Worm (Caenorhabditis elegans): ENCODE results near the gene F36A4.2.

F36A4.2 gene

ce11 chrIV:4270925-4271324 lies at the start of gene F36A4.2:
TSS of gene F36A4.2 (plus strand) at chrIV:4271225.
- TF ChIP-seq ama-1 (optimal IDR thresholded peaks at IDR 0.05) (no peak), eor-1 (tag; optimal IDR thresholded peaks at IDR 0.05) (no peak), sea-2 (GFP tag; optimal IDR thresholded peaks at IDR 0.05) (no peak), zag-1 (tag; optimal IDR thresholded peaks at IDR 0.05) (no peak), nhr-23 (tag; optimal IDR thresholded peaks at IDR 0.05) (no peak), fkh-2 (tag; optimal IDR thresholded peaks at IDR 0.05) (no peak), nhr-11 (tag; optimal IDR thresholded peaks at IDR 0.05) (no peak), daf-12 (tag; optimal IDR thresholded peaks at IDR 0.05) (no peak), nhr-76 (tag; optimal IDR thresholded peaks at IDR 0.05) (no peak), pha-4 (tag; optimal IDR thresholded peaks at IDR 0.05) (no peak), aly-2 (tag; optimal IDR thresholded peaks at IDR 0.05) (no peak), skn-1 (tag; optimal IDR thresholded peaks at IDR 0.05) (no peak), mml-1 (tag; optimal IDR thresholded peaks at IDR 0.05) (no peak), nfya-1 (tag; optimal IDR thresholded peaks at IDR 0.05; ENCODE audit: insufficient read depth) (no peak), mdl-1 (tag; optimal IDR thresholded peaks at IDR 0.05) (no peak)

- TF ChIP-seq unc-39 (tag; optimal IDR thresholded peaks at IDR 0.05) = no peak
- no peak for TF ChIP-seq nhr-67 (tag; optimal IDR thresholded peaks at IDR 0.05)
- no peak for TF ChIP-seq ceh-28 (tag; optimal IDR thresholded peaks at IDR 0.05)
- no peak for TF ChIP-seq ceh-82 (tag; optimal IDR thresholded peaks at IDR 0.05)
- no peak for TF ChIP-seq hmg-11 (tag; optimal IDR thresholded peaks at IDR 0.05)
- TF ChIP-seq ceh-9 (tag; optimal IDR thresholded peaks at IDR 0.05) = no peak
- no peak for TF ChIP-seq ztf-11 (tag; optimal IDR thresholded peaks at IDR 0.05)
- no peak for TF ChIP-seq lsy-12 (tag; optimal IDR thresholded peaks at IDR 0.05)
Measured at ce11 chrIV:4225851-4226250, 45.2 kb upstream of the F36A4.2 start, which contains the start of gene srbc-71. TSS of gene srbc-71 (minus strand) at chrIV:4225951.

- no peak for TF ChIP-seq ztf-4 (tag; optimal IDR thresholded peaks at IDR 0.05)
- no peak for TF ChIP-seq nhr-76 (tag; optimal IDR thresholded peaks at IDR 0.05)
- no peak for TF ChIP-seq mdl-1 (tag; optimal IDR thresholded peaks at IDR 0.05)
- TF ChIP-seq nhr-11 (tag; optimal IDR thresholded peaks at IDR 0.05) = no peak
- TF ChIP-seq nfya-1 (tag; optimal IDR thresholded peaks at IDR 0.05; ENCODE audit: insufficient read depth) = no peak
- no peak for TF ChIP-seq nhr-237 (tag; optimal IDR thresholded peaks at IDR 0.05)
- TF ChIP-seq nhr-25 (tag; optimal IDR thresholded peaks at IDR 0.05) = no peak
- TF ChIP-seq unc-62 (GFP tag; optimal IDR thresholded peaks at IDR 0.05) = no peak
- TF ChIP-seq R02D3.7 (tag; optimal IDR thresholded peaks at IDR 0.05) = no peak
- no peak for TF ChIP-seq pqm-1 (tag; optimal IDR thresholded peaks at IDR 0.05)
- TF ChIP-seq eor-1 (tag; optimal IDR thresholded peaks at IDR 0.05) = no peak
- TF ChIP-seq egl-5 (tag; optimal IDR thresholded peaks at IDR 0.05) = no peak
- no peak for TF ChIP-seq ama-1 (optimal IDR thresholded peaks at IDR 0.05)
- TF ChIP-seq tbx-2 (tag; optimal IDR thresholded peaks at IDR 0.05) = no peak
- no peak for TF ChIP-seq nhr-12 (tag; optimal IDR thresholded peaks at IDR 0.05)
Measured at ce11 chrIV:4227917-4228316, 43.1 kb upstream of the F36A4.2 start, which contains the start of gene srbc-70. TSS of gene srbc-70 (minus strand) at chrIV:4228017.

ce11 chrIV:4235315-4236024 lies 35.6 kb upstream of the F36A4.2 start, which contains the start of the genes zipt-2.2 and dpy-13:
TSS of gene zipt-2.2 (minus strand) at chrIV:4235365.
TSS of gene dpy-13 (plus strand) at chrIV:4235614.
- peak; percentile 93 for TF ChIP-seq ama-1 (optimal IDR thresholded peaks at IDR 0.05)
- no peak for TF ChIP-seq ceh-9 (tag; optimal IDR thresholded peaks at IDR 0.05)
- no peak for TF ChIP-seq eor-1 (tag; optimal IDR thresholded peaks at IDR 0.05)
- no peak for TF ChIP-seq tbx-2 (tag; optimal IDR thresholded peaks at IDR 0.05)
- no peak for TF ChIP-seq elt-1 (tag; optimal IDR thresholded peaks at IDR 0.05)
- TF ChIP-seq elt-3 (tag; optimal IDR thresholded peaks at IDR 0.05) = peak in 1 of 3 experiments; percentile 31
- no peak for TF ChIP-seq hmg-11 (tag; optimal IDR thresholded peaks at IDR 0.05)
- TF ChIP-seq jun-1 (tag; optimal IDR thresholded peaks at IDR 0.05) = no peak
- TF ChIP-seq mdl-1 (tag; optimal IDR thresholded peaks at IDR 0.05) = no peak
- TF ChIP-seq elt-2 (tag; optimal IDR thresholded peaks at IDR 0.05) = no peak
- no peak for TF ChIP-seq ceh-16 (tag; optimal IDR thresholded peaks at IDR 0.05)
- TF ChIP-seq nhr-28 (tag; optimal IDR thresholded peaks at IDR 0.05) = no peak
- no peak for TF ChIP-seq lin-15B (tag; optimal IDR thresholded peaks at IDR 0.05)
- TF ChIP-seq egl-5 (tag; optimal IDR thresholded peaks at IDR 0.05) = no peak
- peak; percentile 30 for TF ChIP-seq nfya-1 (tag; optimal IDR thresholded peaks at IDR 0.05; ENCODE audit: insufficient read depth)
- TF ChIP-seq unc-62 (GFP tag; optimal IDR thresholded peaks at IDR 0.05) = no peak
- TF ChIP-seq fos-1 (tag; optimal IDR thresholded peaks at IDR 0.05) = no peak
- TF ChIP-seq lin-39 (tag; optimal IDR thresholded peaks at IDR 0.05) = no peak
- TF ChIP-seq ceh-82 (tag; optimal IDR thresholded peaks at IDR 0.05) = no peak
- no peak for TF ChIP-seq unc-39 (tag; optimal IDR thresholded peaks at IDR 0.05)
- TF ChIP-seq skn-1 (tag; optimal IDR thresholded peaks at IDR 0.05) = no peak
- TF ChIP-seq mml-1 (tag; optimal IDR thresholded peaks at IDR 0.05) = no peak
- no peak for TF ChIP-seq R02D3.7 (tag; optimal IDR thresholded peaks at IDR 0.05)
- no peak for TF ChIP-seq pha-4 (tag; optimal IDR thresholded peaks at IDR 0.05)
- no peak for TF ChIP-seq aly-2 (tag; optimal IDR thresholded peaks at IDR 0.05)
- TF ChIP-seq ZK546.5 (tag; optimal IDR thresholded peaks at IDR 0.05) = no peak
- no peak for TF ChIP-seq egl-27 (tag; optimal IDR thresholded peaks at IDR 0.05)
- no peak for TF ChIP-seq nhr-76 (tag; optimal IDR thresholded peaks at IDR 0.05)
- no peak for TF ChIP-seq fkh-2 (tag; optimal IDR thresholded peaks at IDR 0.05)
- TF ChIP-seq nhr-67 (tag; optimal IDR thresholded peaks at IDR 0.05) = no peak
- TF ChIP-seq zag-1 (tag; optimal IDR thresholded peaks at IDR 0.05) = no peak
- no peak for TF ChIP-seq pqm-1 (tag; optimal IDR thresholded peaks at IDR 0.05)
- TF ChIP-seq nhr-12 (tag; optimal IDR thresholded peaks at IDR 0.05) = no peak
- no peak for TF ChIP-seq ztf-11 (tag; optimal IDR thresholded peaks at IDR 0.05)
- TF ChIP-seq nhr-237 (tag; optimal IDR thresholded peaks at IDR 0.05) = no peak

All from whole organism, L3 larva.